Fruit fly (Drosophila melanogaster): Measurements from ENCODE around the gene sinah.

The sinah gene

DNA sequence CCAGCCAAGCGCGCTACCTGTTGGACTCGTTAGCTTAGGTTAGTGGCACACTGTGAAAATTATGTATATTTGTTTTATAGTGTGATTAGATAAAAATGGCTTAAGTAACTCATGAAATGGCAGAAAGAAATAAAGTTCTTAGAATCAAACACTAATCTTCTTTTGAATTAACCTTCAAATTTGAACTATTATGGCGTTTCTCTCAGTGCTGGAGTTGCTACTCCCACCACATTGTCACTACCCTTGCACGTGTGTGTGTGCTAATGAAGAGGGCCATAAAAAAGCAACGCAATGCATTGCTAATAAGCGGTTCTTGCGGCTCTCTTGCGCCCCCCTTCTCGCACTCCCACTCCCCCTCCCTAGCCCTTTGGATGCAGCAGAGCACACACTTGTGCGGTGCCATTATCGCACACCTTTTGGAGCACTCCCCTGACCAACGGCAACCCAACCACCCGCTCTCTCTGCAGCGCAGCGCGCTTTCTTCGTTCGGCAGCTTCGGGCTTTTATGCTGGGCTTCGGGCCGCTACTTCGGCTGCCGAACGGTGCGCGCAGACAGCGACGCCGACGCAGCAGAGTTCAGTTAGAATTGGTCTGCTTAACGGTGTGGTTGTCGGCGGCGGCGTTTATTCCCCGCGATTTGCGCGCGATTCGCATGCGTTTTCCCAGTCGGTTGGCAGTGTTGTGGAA lies 31.9 kb downstream of the sinah start (continued):
- peak; percentile 96 for TF ChIP-seq sens-2 (GFP tag; IDR thresholded peaks at IDR 0.05)
- peak; percentile 56 for TF ChIP-seq CTCF (GFP tag; optimal IDR thresholded peaks at IDR 0.05)
- TF ChIP-seq pb (GFP tag; optimal IDR thresholded peaks at IDR 0.05): peak; percentile 69
- no peak for TF ChIP-seq Dip2 (GFP tag; IDR thresholded peaks at IDR 0.05)
- TF ChIP-seq CG7963 (GFP tag; IDR thresholded peaks at IDR 0.05; ENCODE audit: partially characterized antibody): no peak
- no peak for TF ChIP-seq Sin3A (optimal IDR thresholded peaks at IDR 0.05)
- peak; percentile 7 for TF ChIP-seq HmgD (GFP tag; optimal IDR thresholded peaks at IDR 0.05)
- TF ChIP-seq Atf-2 (GFP tag; optimal IDR thresholded peaks at IDR 0.05): peak; percentile 88
- no peak for TF ChIP-seq hb (GFP tag; IDR thresholded peaks at IDR 0.05; ENCODE audit: partially characterized antibody)
- peak; percentile 74 for TF ChIP-seq kah (GFP tag; optimal IDR thresholded peaks at IDR 0.05)
- peak; percentile 98 for TF ChIP-seq ci (GFP tag; IDR thresholded peaks at IDR 0.05)
- TF ChIP-seq Kr (GFP tag; optimal IDR thresholded peaks at IDR 0.05): no peak
- TF ChIP-seq CG5245 (GFP tag; optimal IDR thresholded peaks at IDR 0.05): peak; percentile 93
- peak; percentile 75 for TF ChIP-seq CG32532 (GFP tag; IDR thresholded peaks at IDR 0.05)
- TF ChIP-seq slbo (GFP tag; IDR thresholded peaks at IDR 0.05): peak; percentile 88
- peak; percentile 75 for TF ChIP-seq CG11696 (GFP tag; IDR thresholded peaks at IDR 0.05)
- TF ChIP-seq crol (GFP tag; IDR thresholded peaks at IDR 0.05): peak; percentile 99
- no peak for TF ChIP-seq usp (GFP tag; optimal IDR thresholded peaks at IDR 0.05)
- TF ChIP-seq ssp (GFP tag; IDR thresholded peaks at IDR 0.05): peak; percentile 86
- peak; percentile 66 for TF ChIP-seq Hmr (GFP tag; optimal IDR thresholded peaks at IDR 0.05)
- TF ChIP-seq CG33213 (GFP tag; optimal IDR thresholded peaks at IDR 0.05): peak; percentile 79
- TF ChIP-seq peb (GFP tag; IDR thresholded peaks at IDR 0.05): peak; percentile 90
- peak; percentile 83 for TF ChIP-seq CG1233 (GFP tag; optimal IDR thresholded peaks at IDR 0.05)
- peak; percentile 70 for TF ChIP-seq Bdp1 (GFP tag; optimal IDR thresholded peaks at IDR 0.05)
- peak; percentile 76 for TF ChIP-seq CG15011 (GFP tag; optimal IDR thresholded peaks at IDR 0.05)
- peak; percentile 71 for TF ChIP-seq CG12299 (tag; optimal IDR thresholded peaks at IDR 0.05)
- TF ChIP-seq Ets65A (GFP tag): peak; percentile 96
- peak; percentile 57 for TF ChIP-seq fu2 (GFP tag; optimal IDR thresholded peaks at IDR 0.05)
- TF ChIP-seq ato (GFP tag; IDR thresholded peaks at IDR 0.05; ENCODE audit: partially characterized antibody): 0 out of 2 replicates have a peak, but pooled peaks have one; percentile 30
- peak; percentile 58 for TF ChIP-seq CG11085 (GFP tag; IDR thresholded peaks at IDR 0.05)
- TF ChIP-seq Stat92E (GFP tag; optimal IDR thresholded peaks at IDR 0.05): peak in 1 of 3 experiments; percentile 62

- peak; percentile 56 for TF ChIP-seq lab (GFP tag; optimal IDR thresholded peaks at IDR 0.05)
- no peak for TF ChIP-seq rib (GFP tag; IDR thresholded peaks at IDR 0.05)
- peak; percentile 74 for TF ChIP-seq sens (GFP tag)
- peak; percentile 16 for TF ChIP-seq Asciz (GFP tag; optimal IDR thresholded peaks at IDR 0.05)
- no peak for TF ChIP-seq pros (GFP tag; optimal IDR thresholded peaks at IDR 0.05)
- peak; percentile 61 for TF ChIP-seq grn (GFP tag; optimal IDR thresholded peaks at IDR 0.05)
Measured at dm6 chr3L:16891914-16892313, 33.0 kb downstream of the sinah start.

dm6 chr3L:16892728-16893271 lies 33.9 kb downstream of the sinah start:
- TF ChIP-seq Sox102F (GFP tag; optimal IDR thresholded peaks at IDR 0.05) (peak; percentile 37), sr (GFP tag; IDR thresholded peaks at IDR 0.05) (no peak), dmrt99B (tag; optimal IDR thresholded peaks at IDR 0.05) (peak; percentile 35), lbe (GFP tag; optimal IDR thresholded peaks at IDR 0.05) (no peak), CG10147 (GFP tag; optimal IDR thresholded peaks at IDR 0.05) (no peak), Ptx1 (GFP tag; IDR thresholded peaks at IDR 0.05) (0 out of 2 replicates have a peak, but pooled peaks have one; percentile 9), CG10979 (tag; optimal IDR thresholded peaks at IDR 0.05) (peak; percentile 14), HHEX (GFP tag; optimal IDR thresholded peaks at IDR 0.05) (no peak), zfh1 (GFP tag; IDR thresholded peaks at IDR 0.05) (peak; percentile 26; the same call in 1 of the 3 replicates), gem (tag; optimal IDR thresholded peaks at IDR 0.05) (peak; percentile 35), CG11504 (tag; optimal IDR thresholded peaks at IDR 0.05) (peak; percentile 35), CG17359 (tag; optimal IDR thresholded peaks at IDR 0.05) (peak; percentile 30), prd (optimal IDR thresholded peaks at IDR 0.05) (no peak), prd (GFP tag; IDR thresholded peaks at IDR 0.05) (peak; percentile 41; the same call in 1 of the 3 replicates)
